Worm (Caenorhabditis elegans) whole organism, L3 larva: ENCODE measurements around the gene cutl-12.

Source experiments
- ama-1 ChIP-seq: fragments of 150-350 bp; optimal IDR thresholded peaks from 2 replicates; lab custom pipeline; 2018
- elt-2 ChIP-seq: sonication (generic microtip); optimal IDR thresholded peaks from 2 replicates; lab custom pipeline; 2016; ENCODE audit warnings: missing genetic modification reagents, mild to moderate bottlenecking, missing genetic modification characterization, missing compliant biosample characterization
- elt-3 ChIP-seq, 3 experiments: fragments of 150-350 bp in 1 of 3; sonication (generic microtip) in 2 of 3; optimal IDR thresholded peaks; 2 replicates in 2 of 3; 4 replicates in 1 of 3; lab custom pipeline; 2014 to 2017; ENCODE audit warnings: missing biosample characterization in 3 of 3, missing genetic modification characterization in 3 of 3

ce11 chrII:8664533-8664932 lies 30.2 kb upstream of the cutl-12 start, which contains the start of gene etc-1:
- no peak for TF ChIP-seq ama-1 (lab: Kevin White, UChicago)
- no peak for TF ChIP-seq elt-3 (tag; optimal IDR thresholded peaks at IDR 0.05; lab: Kevin White, UChicago)
- no peak for TF ChIP-seq elt-2 (tag; lab: Kevin White, UChicago)
